Worm (Caenorhabditis elegans) whole organism, L4/young adult: Measurements from ENCODE around the gene F13H10.3.

Experiments
- W03F9.2 ChIP-seq: fragments of 150-350 bp; optimal IDR thresholded peaks from 2 replicates; lab custom pipeline; 2014; ENCODE audit warnings: missing biosample characterization, missing genetic modification characterization
- him-1 ChIP-seq: sonication (generic microtip); optimal IDR thresholded peaks from 2 replicates; lab custom pipeline; 2016; ENCODE audit warnings: missing genotype, missing genetic modification reagents, missing genetic modification characterization, missing compliant biosample characterization

ce11 chrIV:11038618-11038664 is 22.7 kb upstream of the F13H10.3 start, which contains the start of gene kdin-1:
- TF ChIP-seq him-1 (tag; lab: Kevin White, UChicago) (no peak), W03F9.2 (tag; lab: Kevin White, UChicago) (no peak)
